Worm (Caenorhabditis elegans) whole organism, L4 larva: Measurements from ENCODE around the gene C15C8.5.

ENCODE experiments used
- F26F4.8 ChIP-seq: fragments of 200-800 bp; sonication (Bioruptor generic); conservative IDR thresholded peaks from 2 replicates; pipeline ENCODE4 v1.3.6; 2022; ENCODE audit warnings: missing genetic modification characterization, missing compliant biosample characterization
- F37D6.2 ChIP-seq: sonication (generic microtip); optimal IDR thresholded peaks from 2 replicates; lab custom pipeline; 2016; ENCODE audit warnings: mild to moderate bottlenecking, missing genetic modification characterization, missing compliant biosample characterization
- F49E8.2 ChIP-seq: sonication (generic microtip); optimal IDR thresholded peaks from 2 replicates; lab custom pipeline; 2016; ENCODE audit warnings: missing compliant biosample characterization, mild to moderate bottlenecking, missing genetic modification characterization, borderline replicate concordance
- R02D3.7 ChIP-seq: fragments of 150-350 bp; sonication (generic microtip); optimal IDR thresholded peaks from 3 replicates; lab custom pipeline; 2014; ENCODE audit warnings: missing biosample characterization, missing genetic modification characterization
- Y105C5A.15 ChIP-seq: fragments of 200-800 bp; sonication (Bioruptor generic); IDR thresholded peaks from 2 replicates; pipeline ENCODE4 v1.3.6; 2022; ENCODE audit warnings: missing genetic modification characterization, missing compliant biosample characterization
- Y75B8A.6 ChIP-seq: fragments of 200-800 bp; sonication (Bioruptor generic); IDR thresholded peaks from 2 replicates; pipeline ENCODE4 v1.3.6; 2022; ENCODE audit warnings: missing genetic modification reagents, missing genetic modification characterization, missing compliant biosample characterization
- ZK337.2 ChIP-seq: fragments of 200-800 bp; sonication (Bioruptor generic); IDR thresholded peaks from 2 replicates; pipeline ENCODE4 v1.3.6; 2022; ENCODE audit warnings: missing genetic modification reagents, missing genetic modification characterization, missing compliant biosample characterization
- ama-1 ChIP-seq: fragments of 150-350 bp; optimal IDR thresholded peaks from 2 replicates; lab custom pipeline; 2014; ENCODE audit warnings: inconsistent platforms, mixed read lengths
- arid-1 ChIP-seq: fragments of 200-800 bp; sonication (Bioruptor generic); conservative IDR thresholded peaks from 2 replicates; pipeline ENCODE4 v1.3.6; 2022; ENCODE audit warnings: missing genetic modification reagents, missing genetic modification characterization, missing compliant biosample characterization
- ceh-32 ChIP-seq: sonication (generic microtip); optimal IDR thresholded peaks from 2 replicates; lab custom pipeline; 2016; ENCODE audit warnings: mild to moderate bottlenecking, missing genetic modification characterization, missing compliant biosample characterization; ENCODE audit not compliant: poor library complexity
- ceh-44 ChIP-seq: fragments of 200-800 bp; sonication (Bioruptor generic); IDR thresholded peaks from 2 replicates; pipeline ENCODE4 v1.3.6; 2022; ENCODE audit warnings: missing genetic modification reagents, missing genetic modification characterization, missing compliant biosample characterization
- ceh-82 ChIP-seq: sonication (generic microtip); optimal IDR thresholded peaks from 2 replicates; lab custom pipeline; 2017; ENCODE audit warnings: missing biosample characterization, missing genetic modification characterization
- daf-16 ChIP-seq, 3 experiments: sonication (generic microtip); optimal IDR thresholded peaks; 2 replicates each; lab custom pipeline; 2016 to 2017; ENCODE audit warnings: missing genetic modification characterization in 3 of 3, missing genetic modification reagents in 3 of 3, mild to moderate bottlenecking in 2 of 3, missing compliant biosample characterization in 2 of 3, missing biosample characterization in 1 of 3, moderate library complexity in 1 of 3
- daf-19 ChIP-seq: fragments of 200-800 bp; sonication (Bioruptor generic); conservative IDR thresholded peaks from 2 replicates; pipeline ENCODE4 v1.3.6; 2022; ENCODE audit warnings: missing genetic modification characterization, missing compliant biosample characterization
- daf-8 ChIP-seq: fragments of 200-800 bp; sonication (Bioruptor generic); IDR thresholded peaks from 2 replicates; pipeline ENCODE4 v1.3.6; 2022; ENCODE audit warnings: missing genetic modification characterization, missing compliant biosample characterization
- dmd-9 ChIP-seq: fragments of 200-800 bp; sonication (Bioruptor generic); IDR thresholded peaks from 2 replicates; pipeline ENCODE4 v1.3.6; 2022; ENCODE audit warnings: missing genetic modification reagents, missing genetic modification characterization, missing compliant biosample characterization
- dpl-1 ChIP-seq: fragments of 150-350 bp; optimal IDR thresholded peaks from 2 replicates; lab custom pipeline; 2014; ENCODE audit warnings: missing biosample characterization, missing genetic modification reagents, missing genetic modification characterization
- duxl-1 ChIP-seq: sonication (generic microtip); optimal IDR thresholded peaks from 2 replicates; lab custom pipeline; 2016; ENCODE audit warnings: mild to moderate bottlenecking, missing genetic modification characterization, moderate library complexity, missing compliant biosample characterization; ENCODE audit not compliant: poor library complexity
- dve-1 ChIP-seq: sonication (generic microtip); optimal IDR thresholded peaks from 2 replicates; lab custom pipeline; 2017; ENCODE audit warnings: antibody characterized with exemption, mild to moderate bottlenecking, missing genetic modification characterization, missing compliant biosample characterization; ENCODE audit not compliant: insufficient read depth
- egl-43 ChIP-seq: fragments of 200-800 bp; sonication (Bioruptor generic); IDR thresholded peaks from 2 replicates; pipeline ENCODE4 v1.3.6; 2022; ENCODE audit warnings: missing genetic modification reagents, missing genetic modification characterization, missing compliant biosample characterization
- fkh-10 ChIP-seq: fragments of 150-350 bp; optimal IDR thresholded peaks from 2 replicates; lab custom pipeline; 2014; ENCODE audit warnings: missing biosample characterization, missing genetic modification reagents, missing genetic modification characterization
- hlh-30 ChIP-seq: sonication (generic microtip); optimal IDR thresholded peaks from 2 replicates; lab custom pipeline; 2017; ENCODE audit warnings: antibody characterized with exemption, mild to moderate bottlenecking, missing genetic modification characterization, missing compliant biosample characterization; ENCODE audit not compliant: insufficient read depth
- lim-7 ChIP-seq: fragments of 200-800 bp; sonication (Bioruptor generic); IDR thresholded peaks from 2 replicates; pipeline ENCODE4 v1.3.6; 2022; ENCODE audit warnings: missing genetic modification characterization, missing compliant biosample characterization
- lin-1 ChIP-seq: fragments of 200-800 bp; sonication (Bioruptor generic); IDR thresholded peaks from 2 replicates; pipeline ENCODE4 v1.3.6; 2022; ENCODE audit warnings: missing genetic modification reagents, missing genetic modification characterization, missing compliant biosample characterization
- lin-13 ChIP-seq: fragments of 150-350 bp; optimal IDR thresholded peaks from 2 replicates; lab custom pipeline; 2014; ENCODE audit warnings: missing biosample characterization, missing genetic modification reagents, missing genetic modification characterization
- lin-38 ChIP-seq: fragments of 200-800 bp; sonication (Bioruptor generic); IDR thresholded peaks from 2 replicates; pipeline ENCODE4 v1.3.6; 2022; ENCODE audit warnings: missing genetic modification reagents, missing genetic modification characterization, missing compliant biosample characterization
- lsy-2 ChIP-seq, 2 experiments: fragments of 150-350 bp in 1 of 2; sonication (generic microtip) in 1 of 2; optimal IDR thresholded peaks; 2 replicates each; lab custom pipeline; 2014 to 2017; ENCODE audit warnings: missing biosample characterization in 2 of 2, missing genetic modification characterization in 2 of 2
- mep-1 ChIP-seq: fragments of 150-350 bp; sonication (generic microtip); optimal IDR thresholded peaks from 3 replicates; lab custom pipeline; 2014; ENCODE audit warnings: missing biosample characterization, missing genetic modification characterization
- nhr-102 ChIP-seq: sonication (generic microtip); optimal IDR thresholded peaks from 2 replicates; lab custom pipeline; 2016; ENCODE audit warnings: mild to moderate bottlenecking, missing genetic modification characterization, moderate library complexity, missing compliant biosample characterization
- nhr-111 ChIP-seq: fragments of 200-800 bp; sonication (Bioruptor generic); optimal IDR thresholded peaks from 2 replicates; lab custom pipeline; 2018; ENCODE audit warnings: mild to moderate bottlenecking, missing genetic modification characterization, missing compliant biosample characterization
- nhr-25 ChIP-seq: sonication (generic microtip); optimal IDR thresholded peaks from 2 replicates; lab custom pipeline; 2017; ENCODE audit warnings: missing genetic modification characterization, mild to moderate bottlenecking, missing compliant biosample characterization, antibody characterized with exemption, moderate library complexity, borderline replicate concordance; ENCODE audit not compliant: insufficient read depth
- nhr-28 ChIP-seq: fragments of 150-350 bp; optimal IDR thresholded peaks from 2 replicates; lab custom pipeline; 2014; ENCODE audit warnings: missing biosample characterization, missing genetic modification characterization
- nhr-41 ChIP-seq: fragments of 200-800 bp; sonication (Bioruptor generic); IDR thresholded peaks from 2 replicates; pipeline ENCODE4 v1.3.6; 2022; ENCODE audit warnings: missing genetic modification reagents, missing genetic modification characterization, missing compliant biosample characterization
- nhr-42 ChIP-seq: fragments of 200-800 bp; sonication (Bioruptor generic); IDR thresholded peaks from 2 replicates; pipeline ENCODE4 v1.3.6; 2022; ENCODE audit warnings: missing genetic modification characterization, missing compliant biosample characterization
- nhr-77 ChIP-seq: fragments of 150-350 bp; optimal IDR thresholded peaks from 2 replicates; lab custom pipeline; 2014; ENCODE audit warnings: missing biosample characterization, missing genetic modification characterization
- php-3 ChIP-seq: fragments of 200-800 bp; sonication (Bioruptor generic); IDR thresholded peaks from 2 replicates; pipeline ENCODE4 v1.3.6; 2022; ENCODE audit warnings: missing genetic modification reagents, missing genetic modification characterization, missing compliant biosample characterization
- rbr-2 ChIP-seq: sonication (generic microtip); optimal IDR thresholded peaks from 2 replicates; lab custom pipeline; 2016; ENCODE audit warnings: missing genotype, missing genetic modification characterization, missing compliant biosample characterization
- sdz-12 ChIP-seq: fragments of 200-800 bp; sonication (Bioruptor generic); optimal IDR thresholded peaks from 2 replicates; lab custom pipeline; 2018; ENCODE audit warnings: mild to moderate bottlenecking, missing genetic modification characterization, missing compliant biosample characterization
- set-16 ChIP-seq: fragments of 200-800 bp; sonication (Bioruptor generic); IDR thresholded peaks from 2 replicates; pipeline ENCODE4 v1.3.6; 2022; ENCODE audit warnings: missing genetic modification reagents, missing genetic modification characterization, missing compliant biosample characterization
- snpc-1.2 ChIP-seq: fragments of 200-800 bp; sonication (Bioruptor generic); IDR thresholded peaks from 2 replicates; pipeline ENCODE4 v1.3.6; 2022; ENCODE audit warnings: missing genetic modification reagents, missing genetic modification characterization, missing compliant biosample characterization
- unc-39 ChIP-seq: sonication (generic microtip); optimal IDR thresholded peaks from 2 replicates; lab custom pipeline; 2017; ENCODE audit warnings: missing biosample characterization, missing genetic modification characterization
- unc-62 ChIP-seq, 3 experiments: fragments of 150-350 bp in 1 of 3; sonication (generic microtip); optimal IDR thresholded peaks in 2 of 3; peaks in 1 of 3; 1 replicate in 1 of 3; 2 replicates in 2 of 3; lab custom pipeline; 2014 to 2017; ENCODE audit warnings: missing biosample characterization in 3 of 3, missing genetic modification characterization in 3 of 3, missing genetic modification reagents in 3 of 3, missing genotype in 1 of 3
- zfp-2 ChIP-seq: sonication (generic microtip); optimal IDR thresholded peaks from 2 replicates; lab custom pipeline; 2016; ENCODE audit warnings: mild to moderate bottlenecking, missing genetic modification characterization, missing compliant biosample characterization
- ztf-11 ChIP-seq: fragments of 150-350 bp; optimal IDR thresholded peaks from 2 replicates; lab custom pipeline; 2014; ENCODE audit warnings: missing biosample characterization, missing genetic modification characterization
- ztf-7 ChIP-seq: fragments of 150-350 bp; optimal IDR thresholded peaks from 2 replicates; lab custom pipeline; 2014; ENCODE audit warnings: missing biosample characterization, missing genetic modification characterization

The C15C8.5 gene

DNA sequence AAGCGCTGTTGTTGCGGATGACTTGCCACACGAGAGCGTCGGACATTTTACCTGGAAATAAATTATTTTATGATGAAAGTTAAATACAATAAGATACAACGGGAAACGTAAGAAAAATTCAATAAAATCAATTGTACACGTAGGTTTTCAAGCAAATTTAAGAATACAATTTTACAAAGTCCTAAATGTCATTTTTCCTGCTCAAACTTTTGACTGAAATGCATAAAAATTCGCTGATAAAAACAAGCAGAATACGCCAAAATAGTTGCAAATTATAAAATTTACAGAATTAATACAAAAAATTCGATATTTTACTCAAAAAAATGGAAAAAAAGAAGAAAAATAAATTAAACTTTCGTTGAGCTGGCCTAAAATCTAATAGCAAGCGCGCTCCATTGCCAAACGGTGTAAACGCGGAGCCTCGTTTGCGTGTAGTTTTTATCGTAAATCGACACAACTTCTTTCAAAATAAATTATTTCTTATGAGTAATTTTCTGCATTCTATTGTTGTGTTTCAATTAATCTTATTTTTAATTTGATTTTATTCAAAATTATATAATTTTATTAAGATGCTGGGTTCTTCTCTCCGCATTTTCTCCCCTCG is 19.6 kb upstream of the C15C8.5 start, which contains the start of the genes rpl-28 and mrpl-49 (continued):
- peak; percentile 57 for TF ChIP-seq fkh-10
- no peak for TF ChIP-seq php-3 (GFP tag; lab: Robert Waterston, UW)
- TF ChIP-seq ZK337.2 (GFP tag; lab: Robert Waterston, UW), result 0 out of 2 replicates have a peak, but pooled peaks have one; percentile 6
- no peak for TF ChIP-seq sdz-12 (GFP tag; lab: Kevin White, UChicago)
- TF ChIP-seq lsy-2 (tag; optimal IDR thresholded peaks at IDR 0.05; lab: Kevin White, UChicago), result peak; percentile 38 to 94
- peak; percentile 29 for TF ChIP-seq lin-13 (GFP tag; lab: Kevin White, UChicago)
- TF ChIP-seq R02D3.7 (tag; lab: Kevin White, UChicago), result peak; percentile 79
- TF ChIP-seq daf-16 (GFP tag; optimal IDR thresholded peaks at IDR 0.05; lab: Kevin White, UChicago), result no peak
- peak; percentile 57 for TF ChIP-seq daf-16 (tag; optimal IDR thresholded peaks at IDR 0.05; lab: Kevin White, UChicago)
- TF ChIP-seq nhr-28, result peak; percentile 80
- peak; percentile 85 for TF ChIP-seq dpl-1 (GFP tag; lab: Kevin White, UChicago)
- TF ChIP-seq dve-1 (tag; lab: Kevin White, UChicago), result peak; percentile 90
- TF ChIP-seq ama-1, result peak; percentile 17
- no peak for TF ChIP-seq unc-39
- peak; percentile 73 for TF ChIP-seq rbr-2
- peak; percentile 97 for TF ChIP-seq lin-38 (GFP tag; lab: Robert Waterston, UW)
- peak; percentile 76 for TF ChIP-seq hlh-30 (tag; lab: Kevin White, UChicago)
- no peak for TF ChIP-seq nhr-41 (GFP tag; lab: Robert Waterston, UW)
- TF ChIP-seq daf-8 (GFP tag; lab: Robert Waterston, UW), result no peak
- peak; percentile 54 for TF ChIP-seq nhr-102
- no peak for TF ChIP-seq snpc-1.2 (GFP tag; lab: Robert Waterston, UW)
- no peak for TF ChIP-seq ceh-32
- no peak for TF ChIP-seq set-16 (GFP tag; lab: Robert Waterston, UW)
- TF ChIP-seq ceh-44 (GFP tag; lab: Robert Waterston, UW), result no peak
- TF ChIP-seq duxl-1 (tag; lab: Kevin White, UChicago), result no peak
- TF ChIP-seq unc-62 (GFP tag; optimal IDR thresholded peaks at IDR 0.05 in 1 of 2; lab: Kevin White, UChicago), result peak in 1 of 2 experiments; percentile 71
- TF ChIP-seq unc-62 (tag; optimal IDR thresholded peaks at IDR 0.05; lab: Kevin White, UChicago), result no peak
- TF ChIP-seq mep-1 (tag; lab: Kevin White, UChicago), result peak; percentile 86
- TF ChIP-seq F37D6.2 (tag; lab: Kevin White, UChicago), result peak; percentile 22

DNA sequence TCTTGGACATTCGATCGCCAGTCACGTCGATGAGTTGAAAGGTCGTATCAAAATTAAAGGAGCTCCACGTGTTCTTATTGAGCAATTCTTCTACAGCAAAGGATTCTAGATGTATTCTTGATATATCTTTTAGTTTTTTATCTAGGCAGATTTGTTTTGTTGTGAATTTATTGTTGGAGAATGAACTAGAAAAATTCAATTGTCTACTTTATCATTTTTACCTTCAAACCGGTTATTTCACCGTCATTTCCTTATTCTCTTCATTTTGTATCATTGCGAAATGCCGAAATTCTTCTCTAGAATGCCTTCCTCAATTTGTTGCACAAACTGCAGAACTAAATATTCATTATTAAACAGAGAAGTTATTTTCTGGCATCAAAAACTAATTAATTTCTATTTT is 18.6 kb upstream of the C15C8.5 start, which contains the start of gene R11D1.10:
Gene R11D1.10, plus strand, starts transcription at position 301 of the 400 bp plus-strand sequence.
- TF ChIP-seq unc-39 (no peak), lim-7 (no peak), F49E8.2 (tag; lab: Kevin White, UChicago) (no peak), ztf-7 (tag; lab: Kevin White, UChicago) (no peak), ztf-11 (tag; lab: Kevin White, UChicago) (no peak), nhr-111 (GFP tag; lab: Kevin White, UChicago) (no peak), egl-43 (GFP tag; lab: Robert Waterston, UW) (no peak), ceh-32 (no peak), F26F4.8 (GFP tag; lab: Robert Waterston, UW) (no peak), nhr-28 (no peak), dve-1 (tag; lab: Kevin White, UChicago) (no peak), Y105C5A.15 (GFP tag; lab: Robert Waterston, UW) (no peak)

DNA sequence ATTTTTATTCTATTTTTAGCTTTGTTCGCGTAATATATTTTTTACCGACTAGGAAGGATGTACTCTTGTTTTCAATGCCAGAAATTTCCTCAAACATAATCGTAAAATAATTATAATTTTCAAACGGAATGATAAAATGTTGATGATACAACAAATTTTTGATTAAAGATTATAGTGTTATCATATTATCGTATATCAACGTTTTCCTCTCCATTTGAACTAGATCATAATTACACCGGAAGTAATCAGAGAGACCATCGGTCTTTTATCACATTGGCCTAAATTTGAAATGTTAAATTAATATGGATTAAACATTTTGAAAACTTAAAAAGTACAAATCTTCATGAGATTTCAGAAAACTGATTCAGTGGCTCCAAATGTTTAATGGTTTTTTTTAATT is 15.1 kb upstream of the C15C8.5 start:
- TF ChIP-seq dve-1 (tag; lab: Kevin White, UChicago) (peak; percentile 42), lin-1 (GFP tag; lab: Robert Waterston, UW) (no peak), nhr-77 (tag; lab: Kevin White, UChicago) (peak; percentile 55), nhr-102 (no peak), Y75B8A.6 (GFP tag; lab: Robert Waterston, UW) (no peak), daf-16 (GFP tag; optimal IDR thresholded peaks at IDR 0.05; lab: Kevin White, UChicago) (no peak), daf-16 (tag; optimal IDR thresholded peaks at IDR 0.05; lab: Kevin White, UChicago) (peak; percentile 56), arid-1 (GFP tag; lab: Robert Waterston, UW) (no peak), nhr-42 (GFP tag; lab: Robert Waterston, UW) (no peak), nhr-25 (tag; lab: Kevin White, UChicago) (no peak), nhr-28 (peak; percentile 61), ceh-82 (tag; lab: Kevin White, UChicago) (no peak), R02D3.7 (tag; lab: Kevin White, UChicago) (no peak), daf-19 (GFP tag; lab: Robert Waterston, UW) (no peak), zfp-2 (tag; lab: Kevin White, UChicago) (no peak), php-3 (GFP tag; lab: Robert Waterston, UW) (no peak), dmd-9 (no peak)
